Worm (Caenorhabditis elegans) whole organism, L4 larva: ENCODE measurements around the gene C31H2.4.

Experiments used
- F10B5.3 ChIP-seq: sonication (generic microtip); optimal IDR thresholded peaks from 2 replicates; lab custom pipeline; 2016; ENCODE audit warnings: mild to moderate bottlenecking, missing genetic modification characterization, missing compliant biosample characterization
- F44E2.7 ChIP-seq: fragments of 200-800 bp; sonication (Bioruptor generic); IDR thresholded peaks from 2 replicates; pipeline ENCODE4 v2.1.2; 2022; ENCODE audit warnings: missing genetic modification characterization, missing compliant biosample characterization
- R02D3.7 ChIP-seq: fragments of 150-350 bp; sonication (generic microtip); optimal IDR thresholded peaks from 3 replicates; lab custom pipeline; 2014; ENCODE audit warnings: missing biosample characterization, missing genetic modification characterization
- T26A8.4 ChIP-seq: fragments of 200-800 bp; sonication (Bioruptor generic); IDR thresholded peaks from 2 replicates; pipeline ENCODE4 v1.3.6; 2022; ENCODE audit warnings: missing genetic modification characterization, missing compliant biosample characterization
- Y105C5A.15 ChIP-seq: fragments of 200-800 bp; sonication (Bioruptor generic); IDR thresholded peaks from 2 replicates; pipeline ENCODE4 v1.3.6; 2022; ENCODE audit warnings: missing genetic modification characterization, missing compliant biosample characterization
- ZK546.5 ChIP-seq, 2 experiments: sonication (generic microtip); optimal IDR thresholded peaks; 2 replicates each; lab custom pipeline; 2017; ENCODE audit warnings: missing biosample characterization in 2 of 2, missing genetic modification characterization in 2 of 2
- arid-1 ChIP-seq: fragments of 200-800 bp; sonication (Bioruptor generic); conservative IDR thresholded peaks from 2 replicates; pipeline ENCODE4 v1.3.6; 2022; ENCODE audit warnings: missing genetic modification reagents, missing genetic modification characterization, missing compliant biosample characterization
- ceh-20 ChIP-seq: fragments of 200-800 bp; sonication (Bioruptor generic); IDR thresholded peaks from 2 replicates; pipeline ENCODE4 v1.3.6; 2022; ENCODE audit warnings: missing genetic modification reagents, missing genetic modification characterization, missing compliant biosample characterization
- ceh-28 ChIP-seq: fragments of 150-350 bp; optimal IDR thresholded peaks from 2 replicates; lab custom pipeline; 2014; ENCODE audit warnings: missing biosample characterization, missing genetic modification reagents, missing genetic modification characterization
- ceh-44 ChIP-seq: fragments of 200-800 bp; sonication (Bioruptor generic); IDR thresholded peaks from 2 replicates; pipeline ENCODE4 v1.3.6; 2022; ENCODE audit warnings: missing genetic modification reagents, missing genetic modification characterization, missing compliant biosample characterization
- ces-1 ChIP-seq: fragments of 150-350 bp; sonication (generic microtip); optimal IDR thresholded peaks from 4 replicates; lab custom pipeline; 2014; ENCODE audit warnings: missing biosample characterization, missing genetic modification reagents, missing genetic modification characterization
- cey-2 ChIP-seq: sonication (generic microtip); optimal IDR thresholded peaks from 3 replicates; lab custom pipeline; 2017; ENCODE audit warnings: missing genetic modification characterization, mild to moderate bottlenecking, missing compliant biosample characterization, antibody characterized with exemption, borderline replicate concordance; ENCODE audit not compliant: insufficient read depth
- ctbp-1 ChIP-seq: fragments of 200-800 bp; sonication (Bioruptor generic); IDR thresholded peaks from 2 replicates; pipeline ENCODE4 v1.3.6; 2022; ENCODE audit warnings: missing genetic modification reagents, missing genetic modification characterization, missing compliant biosample characterization
- daf-16 ChIP-seq, 3 experiments: sonication (generic microtip); optimal IDR thresholded peaks; 2 replicates each; lab custom pipeline; 2016 to 2017; ENCODE audit warnings: missing genetic modification characterization in 3 of 3, missing genetic modification reagents in 3 of 3, mild to moderate bottlenecking in 2 of 3, missing compliant biosample characterization in 2 of 3, missing biosample characterization in 1 of 3, moderate library complexity in 1 of 3
- daf-19 ChIP-seq: fragments of 200-800 bp; sonication (Bioruptor generic); conservative IDR thresholded peaks from 2 replicates; pipeline ENCODE4 v1.3.6; 2022; ENCODE audit warnings: missing genetic modification characterization, missing compliant biosample characterization
- dmd-9 ChIP-seq: fragments of 200-800 bp; sonication (Bioruptor generic); IDR thresholded peaks from 2 replicates; pipeline ENCODE4 v1.3.6; 2022; ENCODE audit warnings: missing genetic modification reagents, missing genetic modification characterization, missing compliant biosample characterization
- duxl-1 ChIP-seq: sonication (generic microtip); optimal IDR thresholded peaks from 2 replicates; lab custom pipeline; 2016; ENCODE audit warnings: mild to moderate bottlenecking, missing genetic modification characterization, moderate library complexity, missing compliant biosample characterization; ENCODE audit not compliant: poor library complexity
- egl-43 ChIP-seq: fragments of 200-800 bp; sonication (Bioruptor generic); IDR thresholded peaks from 2 replicates; pipeline ENCODE4 v1.3.6; 2022; ENCODE audit warnings: missing genetic modification reagents, missing genetic modification characterization, missing compliant biosample characterization
- hif-1 ChIP-seq, 2 experiments: sonication (generic microtip); optimal IDR thresholded peaks; 2 replicates each; lab custom pipeline; 2016 to 2017; ENCODE audit warnings: missing compliant biosample characterization in 2 of 2, missing genetic modification characterization in 2 of 2, missing genetic modification reagents in 2 of 2, missing genotype in 2 of 2, mild to moderate bottlenecking in 1 of 2
- hlh-30 ChIP-seq: sonication (generic microtip); optimal IDR thresholded peaks from 2 replicates; lab custom pipeline; 2017; ENCODE audit warnings: antibody characterized with exemption, mild to moderate bottlenecking, missing genetic modification characterization, missing compliant biosample characterization; ENCODE audit not compliant: insufficient read depth
- jun-1 ChIP-seq: fragments of 150-350 bp; optimal IDR thresholded peaks from 2 replicates; lab custom pipeline; 2014; ENCODE audit warnings: missing biosample characterization, missing genetic modification reagents, missing genetic modification characterization
- lim-7 ChIP-seq: fragments of 200-800 bp; sonication (Bioruptor generic); IDR thresholded peaks from 2 replicates; pipeline ENCODE4 v1.3.6; 2022; ENCODE audit warnings: missing genetic modification characterization, missing compliant biosample characterization
- lin-1 ChIP-seq: fragments of 200-800 bp; sonication (Bioruptor generic); IDR thresholded peaks from 2 replicates; pipeline ENCODE4 v1.3.6; 2022; ENCODE audit warnings: missing genetic modification reagents, missing genetic modification characterization, missing compliant biosample characterization
- lin-15B ChIP-seq: fragments of 150-350 bp; sonication (generic microtip); optimal IDR thresholded peaks from 3 replicates; lab custom pipeline; 2014; ENCODE audit warnings: missing biosample characterization, missing genetic modification characterization
- lin-38 ChIP-seq: fragments of 200-800 bp; sonication (Bioruptor generic); IDR thresholded peaks from 2 replicates; pipeline ENCODE4 v1.3.6; 2022; ENCODE audit warnings: missing genetic modification reagents, missing genetic modification characterization, missing compliant biosample characterization
- lin-39 ChIP-seq: fragments of 150-350 bp; optimal IDR thresholded peaks from 2 replicates; lab custom pipeline; 2014; ENCODE audit warnings: missing biosample characterization, missing genetic modification reagents, missing genetic modification characterization
- lir-3 ChIP-seq: sonication (generic microtip); optimal IDR thresholded peaks from 2 replicates; lab custom pipeline; 2016; ENCODE audit warnings: mild to moderate bottlenecking, missing genetic modification characterization, missing compliant biosample characterization
- lsy-2 ChIP-seq, 2 experiments: fragments of 150-350 bp in 1 of 2; sonication (generic microtip) in 1 of 2; optimal IDR thresholded peaks; 2 replicates each; lab custom pipeline; 2014 to 2017; ENCODE audit warnings: missing biosample characterization in 2 of 2, missing genetic modification characterization in 2 of 2
- mes-2 ChIP-seq: sonication (generic microtip); optimal IDR thresholded peaks from 2 replicates; lab custom pipeline; 2016; ENCODE audit warnings: missing genotype, mild to moderate bottlenecking, missing genetic modification characterization, missing compliant biosample characterization; ENCODE audit not compliant: poor library complexity, severe bottlenecking
- nhr-102 ChIP-seq: sonication (generic microtip); optimal IDR thresholded peaks from 2 replicates; lab custom pipeline; 2016; ENCODE audit warnings: mild to moderate bottlenecking, missing genetic modification characterization, moderate library complexity, missing compliant biosample characterization
- nhr-237 ChIP-seq: sonication (generic microtip); optimal IDR thresholded peaks from 2 replicates; lab custom pipeline; 2017; ENCODE audit warnings: missing biosample characterization, missing genetic modification characterization
- nhr-25 ChIP-seq: sonication (generic microtip); optimal IDR thresholded peaks from 2 replicates; lab custom pipeline; 2017; ENCODE audit warnings: missing genetic modification characterization, mild to moderate bottlenecking, missing compliant biosample characterization, antibody characterized with exemption, moderate library complexity, borderline replicate concordance; ENCODE audit not compliant: insufficient read depth
- nhr-28 ChIP-seq: fragments of 150-350 bp; optimal IDR thresholded peaks from 2 replicates; lab custom pipeline; 2014; ENCODE audit warnings: missing biosample characterization, missing genetic modification characterization
- nhr-41 ChIP-seq: fragments of 200-800 bp; sonication (Bioruptor generic); IDR thresholded peaks from 2 replicates; pipeline ENCODE4 v1.3.6; 2022; ENCODE audit warnings: missing genetic modification reagents, missing genetic modification characterization, missing compliant biosample characterization
- nhr-42 ChIP-seq: fragments of 200-800 bp; sonication (Bioruptor generic); IDR thresholded peaks from 2 replicates; pipeline ENCODE4 v1.3.6; 2022; ENCODE audit warnings: missing genetic modification characterization, missing compliant biosample characterization
- nhr-76 ChIP-seq: fragments of 150-350 bp; optimal IDR thresholded peaks from 2 replicates; lab custom pipeline; 2014; ENCODE audit warnings: missing biosample characterization, missing genetic modification characterization
- nhr-77 ChIP-seq: fragments of 150-350 bp; optimal IDR thresholded peaks from 2 replicates; lab custom pipeline; 2014; ENCODE audit warnings: missing biosample characterization, missing genetic modification characterization
- pha-4 ChIP-seq, 2 experiments: fragments of 150-350 bp in 1 of 2; fragments of 200-800 bp in 1 of 2; sonication (Bioruptor generic) in 1 of 2; IDR thresholded peaks in 1 of 2; optimal IDR thresholded peaks in 1 of 2; 2 replicates each; pipeline versions ENCODE4 v1.3.6 to Lab custom; 2014 to 2022; ENCODE audit warnings: missing genetic modification characterization in 2 of 2, missing genetic modification reagents in 2 of 2, missing biosample characterization in 1 of 2, missing compliant biosample characterization in 1 of 2
- php-3 ChIP-seq: fragments of 200-800 bp; sonication (Bioruptor generic); IDR thresholded peaks from 2 replicates; pipeline ENCODE4 v1.3.6; 2022; ENCODE audit warnings: missing genetic modification reagents, missing genetic modification characterization, missing compliant biosample characterization
- pqm-1 ChIP-seq: sonication (generic microtip); optimal IDR thresholded peaks from 2 replicates; lab custom pipeline; 2017; ENCODE audit warnings: missing biosample characterization, missing genetic modification characterization
- rbr-2 ChIP-seq: sonication (generic microtip); optimal IDR thresholded peaks from 2 replicates; lab custom pipeline; 2016; ENCODE audit warnings: missing genotype, missing genetic modification characterization, missing compliant biosample characterization
- skn-1 ChIP-seq: fragments of 150-350 bp; optimal IDR thresholded peaks from 2 replicates; lab custom pipeline; 2014; ENCODE audit warnings: missing biosample characterization, missing genetic modification characterization
- snpc-1.2 ChIP-seq: fragments of 200-800 bp; sonication (Bioruptor generic); IDR thresholded peaks from 2 replicates; pipeline ENCODE4 v1.3.6; 2022; ENCODE audit warnings: missing genetic modification reagents, missing genetic modification characterization, missing compliant biosample characterization
- snpc-4 ChIP-seq: fragments of 150-350 bp; optimal IDR thresholded peaks from 2 replicates; lab custom pipeline; 2014; ENCODE audit warnings: missing biosample characterization, missing genetic modification characterization
- spr-3 ChIP-seq: fragments of 200-800 bp; sonication (Bioruptor generic); optimal IDR thresholded peaks from 2 replicates; lab custom pipeline; 2018; ENCODE audit warnings: mild to moderate bottlenecking, missing genetic modification characterization, missing compliant biosample characterization
- tag-97 ChIP-seq: fragments of 200-800 bp; sonication (Bioruptor generic); IDR thresholded peaks from 2 replicates; pipeline ENCODE4 v1.3.6; 2022; ENCODE audit warnings: missing genetic modification characterization, missing compliant biosample characterization
- tra-1 ChIP-seq: fragments of 200-800 bp; sonication (Bioruptor generic); IDR thresholded peaks from 2 replicates; pipeline ENCODE4 v1.3.6; 2022; ENCODE audit warnings: missing genetic modification reagents, missing genetic modification characterization, missing compliant biosample characterization
- zag-1 ChIP-seq: fragments of 150-350 bp; optimal IDR thresholded peaks from 2 replicates; lab custom pipeline; 2014; ENCODE audit warnings: missing biosample characterization, missing genetic modification characterization
- ztf-7 ChIP-seq: fragments of 150-350 bp; optimal IDR thresholded peaks from 2 replicates; lab custom pipeline; 2014; ENCODE audit warnings: missing biosample characterization, missing genetic modification characterization

The C31H2.4 gene

DNA sequence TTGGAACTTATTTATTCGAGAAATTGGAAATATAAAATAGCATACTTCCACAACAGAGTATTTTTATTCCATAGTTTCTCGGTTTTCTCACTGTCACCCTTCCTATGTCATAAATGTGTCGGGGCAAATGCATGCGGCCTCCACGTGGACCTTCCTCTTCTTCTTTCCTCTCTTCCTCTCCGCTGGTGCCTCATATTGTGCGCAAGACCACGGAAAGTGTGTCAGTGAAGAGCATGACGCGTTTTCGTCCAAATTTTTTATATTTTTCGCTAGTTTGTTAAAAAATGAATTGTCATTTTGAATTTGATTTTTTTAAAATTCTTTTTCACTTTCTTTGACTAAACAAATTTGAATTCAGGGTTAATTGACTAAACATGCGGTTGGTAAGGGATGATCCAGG lies 5.6 kb upstream of the C31H2.4 start, which contains the start of gene mans-3 (continued):
- TF ChIP-seq nhr-237, result no peak
- TF ChIP-seq daf-19 (GFP tag; lab: Robert Waterston, UW), result no peak; the same call in 1 of the 2 replicates
- peak; percentile 81 for TF ChIP-seq lin-1 (GFP tag; lab: Robert Waterston, UW)
- TF ChIP-seq nhr-41 (GFP tag; lab: Robert Waterston, UW), result peak; percentile 38; the same call in 1 of the 2 replicates
- no peak for TF ChIP-seq tag-97 (GFP tag; lab: Robert Waterston, UW)
- no peak for TF ChIP-seq lir-3 (tag; lab: Kevin White, UChicago)
- TF ChIP-seq Y105C5A.15 (GFP tag; lab: Robert Waterston, UW), result no peak
- TF ChIP-seq ZK546.5 (tag; optimal IDR thresholded peaks at IDR 0.05; lab: Kevin White, UChicago), result peak in 1 of 2 experiments; percentile 13
- TF ChIP-seq nhr-25 (tag; lab: Kevin White, UChicago), result peak; percentile 74
- no peak for TF ChIP-seq T26A8.4 (GFP tag; lab: Robert Waterston, UW)
- no peak for TF ChIP-seq F44E2.7 (GFP tag; lab: Robert Waterston, UW)
- peak; percentile 51 to 72 for TF ChIP-seq daf-16 (GFP tag; optimal IDR thresholded peaks at IDR 0.05; lab: Kevin White, UChicago)
- peak; percentile 70 for TF ChIP-seq daf-16 (tag; optimal IDR thresholded peaks at IDR 0.05; lab: Kevin White, UChicago)
- TF ChIP-seq ztf-7 (tag; lab: Kevin White, UChicago), result peak; percentile 25
- TF ChIP-seq spr-3 (GFP tag; lab: Kevin White, UChicago), result no peak
- no peak for TF ChIP-seq lim-7
- peak; percentile 44 for TF ChIP-seq cey-2 (tag; lab: Kevin White, UChicago)
- peak; percentile 37 for TF ChIP-seq pqm-1
- no peak for TF ChIP-seq F10B5.3
- peak; percentile 81; the same call in 1 of the 2 replicates for TF ChIP-seq ceh-20
- TF ChIP-seq skn-1, result no peak
- TF ChIP-seq mes-2 (tag; lab: Kevin White, UChicago), result no peak
- TF ChIP-seq snpc-4 (tag; lab: Kevin White, UChicago), result no peak
- no peak for TF ChIP-seq arid-1
- no peak for TF ChIP-seq ces-1
- no peak for TF ChIP-seq snpc-1.2
- no peak for TF ChIP-seq dmd-9
- peak; percentile 42 for TF ChIP-seq jun-1 (tag; lab: Kevin White, UChicago)
- TF ChIP-seq hlh-30, result peak; percentile 96
- TF ChIP-seq pha-4 (GFP tag; IDR thresholded peaks at IDR 0.05; lab: Robert Waterston, UW), result peak; percentile 89
- TF ChIP-seq pha-4 (tag; optimal IDR thresholded peaks at IDR 0.05; lab: Kevin White, UChicago), result peak; percentile 40
- no peak for TF ChIP-seq lin-15B (tag; lab: Kevin White, UChicago)
- no peak for TF ChIP-seq lin-39 (tag; lab: Kevin White, UChicago)
- TF ChIP-seq R02D3.7 (tag; lab: Kevin White, UChicago), result no peak
- TF ChIP-seq tra-1, result peak; percentile 82
- peak; percentile 39 to 82 for TF ChIP-seq hif-1 (tag; optimal IDR thresholded peaks at IDR 0.05; lab: Kevin White, UChicago)
- no peak for TF ChIP-seq lin-38 (GFP tag; lab: Robert Waterston, UW)
- no peak for TF ChIP-seq zag-1 (tag; lab: Kevin White, UChicago)
- peak; percentile 88 for TF ChIP-seq nhr-28 (tag; lab: Kevin White, UChicago)
- no peak for TF ChIP-seq ceh-28 (tag; lab: Kevin White, UChicago)
- peak; percentile 49 to 94 for TF ChIP-seq lsy-2 (tag; optimal IDR thresholded peaks at IDR 0.05; lab: Kevin White, UChicago)
- no peak; the same call in 1 of the 2 replicates for TF ChIP-seq php-3 (GFP tag; lab: Robert Waterston, UW)
- no peak; the same call in 1 of the 2 replicates for TF ChIP-seq ctbp-1 (GFP tag; lab: Robert Waterston, UW)
- no peak for TF ChIP-seq ceh-44 (GFP tag; lab: Robert Waterston, UW)
- peak; percentile 81 for TF ChIP-seq nhr-42
- TF ChIP-seq rbr-2, result peak; percentile 94
- TF ChIP-seq egl-43 (GFP tag; lab: Robert Waterston, UW), result no peak
- peak; percentile 94 for TF ChIP-seq nhr-102 (tag; lab: Kevin White, UChicago)
- TF ChIP-seq duxl-1, result peak; percentile 84
- peak; percentile 92 for TF ChIP-seq nhr-77 (tag; lab: Kevin White, UChicago)
- TF ChIP-seq nhr-76 (tag; lab: Kevin White, UChicago), result no peak
